Fruit fly (Drosophila melanogaster) whole organism, wandering third instar larva: ENCODE measurements around the gene CG7692.
A peak's percentile ranks its signal among the peaks of the same experiment; 100 is the strongest.

Experiments
- Abd-B ChIP-seq: fragments of >200 bp; optimal IDR thresholded peaks from 2 replicates; lab custom pipeline; 2017; ENCODE audit warnings: missing biosample characterization, missing genetic modification characterization
- CG32264 ChIP-seq: fragments of 200-800 bp; sonication (Bioruptor generic); optimal IDR thresholded peaks from 2 replicates; lab custom pipeline; 2016; ENCODE audit warnings: missing biosample characterization, missing genetic modification characterization
- CG9705 ChIP-seq: fragments of 200-800 bp; sonication (Bioruptor generic); optimal IDR thresholded peaks from 2 replicates; lab custom pipeline; 2018; ENCODE audit warnings: missing biosample characterization, mild to moderate bottlenecking, missing genetic modification characterization
- CrebA ChIP-seq: fragments of 200-800 bp; sonication (Bioruptor generic); optimal IDR thresholded peaks from 2 replicates; lab custom pipeline; 2016; ENCODE audit warnings: missing biosample characterization, mild to moderate bottlenecking, missing genetic modification characterization, borderline replicate concordance
- Dfd ChIP-seq: fragments of >200 bp; optimal IDR thresholded peaks from 2 replicates; lab custom pipeline; 2017; ENCODE audit warnings: missing biosample characterization, missing genetic modification characterization
- HLH106 ChIP-seq: fragments of 200-800 bp; optimal IDR thresholded peaks from 3 replicates; lab custom pipeline; 2019; ENCODE audit warnings: missing biosample characterization, mild to moderate bottlenecking, missing genetic modification characterization, moderate library complexity
- Hnf4 ChIP-seq: fragments of 200-800 bp; sonication (Bioruptor generic); optimal IDR thresholded peaks from 2 replicates; lab custom pipeline; 2016; ENCODE audit warnings: missing biosample characterization, mild to moderate bottlenecking, missing genetic modification characterization
- Hr78 ChIP-seq: fragments of >200 bp; optimal IDR thresholded peaks from 2 replicates; lab custom pipeline; 2017; ENCODE audit warnings: missing biosample characterization, missing genetic modification characterization
- Hr83 ChIP-seq: fragments of 200-300 bp; sonication (Bioruptor generic); optimal IDR thresholded peaks from 2 replicates; lab custom pipeline; 2016; ENCODE audit warnings: missing biosample characterization, mild to moderate bottlenecking, missing genetic modification characterization, moderate library complexity; ENCODE audit not compliant: poor library complexity, severe bottlenecking
- Jra ChIP-seq: sonication (Bioruptor generic); optimal IDR thresholded peaks from 2 replicates; lab custom pipeline; 2016; ENCODE audit warnings: missing biosample characterization, missing genetic modification characterization
- Myc ChIP-seq: fragments of >200 bp; optimal IDR thresholded peaks from 2 replicates; lab custom pipeline; 2017
- N ChIP-seq: fragments of >200 bp; optimal IDR thresholded peaks from 2 replicates; lab custom pipeline; 2018; ENCODE audit warnings: missing biosample characterization, missing external identifiers, missing genetic modification characterization
- OdsH ChIP-seq: fragments of 200-800 bp; sonication (Bioruptor generic); optimal IDR thresholded peaks from 2 replicates; lab custom pipeline; 2016; ENCODE audit warnings: missing biosample characterization, mild to moderate bottlenecking, missing genetic modification characterization
- Rel ChIP-seq, 2 experiments: fragments of 200-800 bp; sonication (Bioruptor generic) in 1 of 2; optimal IDR thresholded peaks; 2 replicates in 1 of 2; 3 replicates in 1 of 2; lab custom pipeline; 2016 to 2019; ENCODE audit warnings: mild to moderate bottlenecking in 2 of 2, missing biosample characterization in 2 of 2, missing genetic modification characterization in 2 of 2, moderate library complexity in 1 of 2
- Vsx2 ChIP-seq: fragments of 200-300, 225-300 bp; sonication (Bioruptor generic); optimal IDR thresholded peaks from 2 replicates; lab custom pipeline; 2018; ENCODE audit warnings: missing biosample characterization, missing genetic modification characterization; ENCODE audit not compliant: partially characterized antibody
- br ChIP-seq: fragments of 200-800 bp; sonication (Bioruptor generic); optimal IDR thresholded peaks from 2 replicates; lab custom pipeline; 2016; ENCODE audit warnings: missing biosample characterization, missing genetic modification characterization
- brk ChIP-seq: fragments of 200-800 bp; sonication (Bioruptor generic); optimal IDR thresholded peaks from 2 replicates; lab custom pipeline; 2016; ENCODE audit warnings: missing biosample characterization, mild to moderate bottlenecking, missing genetic modification characterization
- dl ChIP-seq, 2 experiments: fragments of 175-275, 200-275 bp in 1 of 2; fragments of 200-275 bp in 1 of 2; sonication (Bioruptor generic); optimal IDR thresholded peaks; lab custom pipeline; 2018; ENCODE audit warnings: mild to moderate bottlenecking in 2 of 2, missing biosample characterization in 2 of 2, missing genetic modification characterization in 2 of 2, moderate library complexity in 2 of 2; ENCODE audit not compliant: partially characterized antibody in 2 of 2, insufficient read depth in 1 of 2
- dmrt93B ChIP-seq: fragments of 200-800 bp; sonication (Bioruptor generic); optimal IDR thresholded peaks from 2 replicates; lab custom pipeline; 2018; ENCODE audit warnings: missing biosample characterization, mild to moderate bottlenecking, missing genetic modification characterization
- ey ChIP-seq: fragments of 200-800 bp; sonication (Bioruptor generic); optimal IDR thresholded peaks from 2 replicates; lab custom pipeline; 2016; ENCODE audit warnings: missing biosample characterization, missing genetic modification characterization
- fru ChIP-seq: fragments of 200-800 bp; sonication (Bioruptor generic); optimal IDR thresholded peaks from 3 replicates; lab custom pipeline; 2016; ENCODE audit warnings: missing biosample characterization, mild to moderate bottlenecking, missing genetic modification characterization
- h ChIP-seq: fragments of 200-800 bp; sonication (Bioruptor generic); optimal IDR thresholded peaks from 3 replicates; lab custom pipeline; 2016; ENCODE audit warnings: missing biosample characterization, mild to moderate bottlenecking, missing genetic modification characterization
- lola ChIP-seq: fragments of >200 bp; optimal IDR thresholded peaks from 2 replicates; lab custom pipeline; 2017; ENCODE audit warnings: missing biosample characterization, missing genetic modification characterization
- pan ChIP-seq: fragments of >200 bp; optimal IDR thresholded peaks from 2 replicates; lab custom pipeline; 2017
- psq ChIP-seq: fragments of 200-800 bp; sonication (Bioruptor generic); optimal IDR thresholded peaks from 3 replicates; lab custom pipeline; 2017; ENCODE audit warnings: missing biosample characterization, mild to moderate bottlenecking, missing genetic modification characterization, moderate library complexity
- rgr ChIP-seq: fragments of 200-800 bp; sonication (Bioruptor generic); optimal IDR thresholded peaks from 3 replicates; lab custom pipeline; 2016; ENCODE audit warnings: missing biosample characterization, mild to moderate bottlenecking, missing genetic modification characterization
- tai ChIP-seq: sonication (Bioruptor generic); optimal IDR thresholded peaks from 2 replicates; lab custom pipeline; 2016; ENCODE audit warnings: missing biosample characterization, missing genetic modification characterization
- usp ChIP-seq: fragments of >200 bp; optimal IDR thresholded peaks from 2 replicates; lab custom pipeline; 2017; ENCODE audit warnings: missing biosample characterization, missing genetic modification characterization
- woc ChIP-seq: sonication (Bioruptor generic); optimal IDR thresholded peaks from 2 replicates; lab custom pipeline; 2016; ENCODE audit warnings: missing biosample characterization, mild to moderate bottlenecking, missing genetic modification characterization

Gene CG7692

dm6 chr3L:17344596-17344995 is 7.0 kb upstream of the CG7692 start, which contains the start of gene brv2:
brv2 (minus strand) TSS chr3L:17344696.
- TF ChIP-seq Myc (lab: Kevin White, UChicago) = no peak
- TF ChIP-seq tai (GFP tag; lab: Kevin White, UChicago) = no peak
- TF ChIP-seq woc = no peak
- TF ChIP-seq psq (GFP tag; lab: Kevin White, UChicago) = no peak
- TF ChIP-seq pan = no peak
- TF ChIP-seq Hr83 (GFP tag; lab: Kevin White, UChicago) = no peak
- TF ChIP-seq, all 38 proteins: peak for 0

dm6 chr3L:17346393-17346792 is 5.2 kb upstream of the CG7692 start:
- no peak for TF ChIP-seq N
- TF ChIP-seq brk (GFP tag; lab: Kevin White, UChicago) = no peak
- no peak for TF ChIP-seq ey
- TF ChIP-seq lola (GFP tag; lab: Kevin White, UChicago) = no peak
- no peak for TF ChIP-seq psq (GFP tag; lab: Kevin White, UChicago)
- no peak for TF ChIP-seq rgr (GFP tag; lab: Kevin White, UChicago)
- no peak for TF ChIP-seq CrebA (GFP tag; lab: Kevin White, UChicago)
- no peak for TF ChIP-seq pan
- TF ChIP-seq Hr78 (GFP tag; lab: Kevin White, UChicago) = no peak
- TF ChIP-seq br = no peak
- no peak for TF ChIP-seq dmrt93B (GFP tag; lab: Kevin White, UChicago)
- no peak for TF ChIP-seq OdsH
- no peak for TF ChIP-seq Rel (GFP tag; optimal IDR thresholded peaks at IDR 0.05; lab: Kevin White, UChicago)
- TF ChIP-seq Rel (tag; optimal IDR thresholded peaks at IDR 0.05; lab: Kevin White, UChicago) = no peak

- no peak for TF ChIP-seq Hnf4
- TF ChIP-seq Dfd = peak; percentile 51
Observed at dm6 chr3L:17349604-17350003, 2.0 kb upstream of the CG7692 start, which contains the start of gene Mip. Mip (minus strand) TSS chr3L:17349666.

dm6 chr3L:17352812-17353211 is 1.2 kb downstream of the CG7692 start:
- TF ChIP-seq h (GFP tag; lab: Kevin White, UChicago) (no peak), CG32264 (GFP tag; lab: Kevin White, UChicago) (no peak), Jra (GFP tag; lab: Kevin White, UChicago) (no peak), Abd-B (GFP tag; lab: Kevin White, UChicago) (no peak), fru (peak; percentile 40), Myc (lab: Kevin White, UChicago) (peak; percentile 74), rgr (GFP tag; lab: Kevin White, UChicago) (peak; percentile 28)

dm6 chr3L:17357431-17357830 is 5.8 kb downstream of the CG7692 start:
- TF ChIP-seq tai (GFP tag; lab: Kevin White, UChicago) = no peak
- TF ChIP-seq Myc (lab: Kevin White, UChicago) = no peak
- TF ChIP-seq Vsx2 (GFP tag; lab: Kevin White, UChicago) = no peak

dm6 chr3L:17358490-17358889 is 6.9 kb downstream of the CG7692 start:
- TF ChIP-seq Vsx2 (GFP tag; lab: Kevin White, UChicago) (peak; percentile 37), HLH106 (tag; lab: Kevin White, UChicago) (no peak)
- TF ChIP-seq, all 38 proteins: peak for 1

dm6 chr3L:17359225-17359773 is 7.7 kb downstream of the CG7692 start, which contains the start of gene tap:
tap (plus strand) TSS chr3L:17359682.
- no peak for TF ChIP-seq Dfd
- TF ChIP-seq Jra (GFP tag; lab: Kevin White, UChicago) = no peak
- TF ChIP-seq dl (GFP tag; optimal IDR thresholded peaks at IDR 0.05; lab: Kevin White, UChicago; ENCODE audit: insufficient read depth in 1 of 2, partially characterized antibody in 2 of 2) = no peak
- TF ChIP-seq usp (GFP tag; lab: Kevin White, UChicago) = no peak
- no peak for TF ChIP-seq OdsH
- TF ChIP-seq Vsx2 (GFP tag; lab: Kevin White, UChicago) = no peak
- TF ChIP-seq psq (GFP tag; lab: Kevin White, UChicago) = no peak
- no peak for TF ChIP-seq CG32264 (GFP tag; lab: Kevin White, UChicago)
- TF ChIP-seq CG9705 (GFP tag; lab: Kevin White, UChicago) = no peak
- TF ChIP-seq lola (GFP tag; lab: Kevin White, UChicago) = no peak
- TF ChIP-seq br = no peak
- no peak for TF ChIP-seq h (GFP tag; lab: Kevin White, UChicago)
- no peak for TF ChIP-seq Abd-B (GFP tag; lab: Kevin White, UChicago)
- TF ChIP-seq Hnf4 = no peak
